Worm (Caenorhabditis elegans): Measurements from ENCODE around the gene tbx-2.

ce11 chrIII:5102616-5103015 lies 33.5 kb downstream of the tbx-2 start, which contains the start of gene F54D8.6:
- no peak for TF ChIP-seq flt-1 (GFP tag; IDR thresholded peaks at IDR 0.05)
- TF ChIP-seq klf-2 (GFP tag; conservative IDR thresholded peaks at IDR 0.05) = no peak

Data from whole organism, midembryonic.